Fruit fly (Drosophila melanogaster) whole organism, embryonic: ENCODE data around the gene Tbcd.

Experiments used
- Adf1 ChIP-seq: fragments of 200-800 bp; sonication (Bioruptor generic); IDR thresholded peaks from 2 replicates; pipeline ENCODE4 v1.3.6; 2022; ENCODE audit warnings: missing biosample characterization, missing genetic modification characterization
- CG11560 ChIP-seq: fragments of 200-800 bp; sonication (Bioruptor generic); IDR thresholded peaks from 3 replicates; pipeline ENCODE4 v1.3.6; 2022; ENCODE audit warnings: missing biosample characterization, missing genetic modification characterization
- CG12391 ChIP-seq: fragments of 200-800 bp; sonication (Bioruptor generic); optimal IDR thresholded peaks from 3 replicates; lab custom pipeline; 2018; ENCODE audit warnings: missing biosample characterization, mild to moderate bottlenecking, missing genetic modification characterization, moderate library complexity
- CG12659 ChIP-seq: fragments of 200-800 bp; sonication (Bioruptor generic); optimal IDR thresholded peaks from 3 replicates; lab custom pipeline; 2017; ENCODE audit warnings: mild to moderate bottlenecking, missing biosample characterization, missing genetic modification reagents, missing genetic modification characterization
- CG12942 ChIP-seq: fragments of 200-800 bp; sonication (Bioruptor generic); optimal IDR thresholded peaks from 3 replicates; lab custom pipeline; 2016; ENCODE audit warnings: missing biosample characterization, missing genetic modification characterization
- CG14441 ChIP-seq: fragments of 200-800 bp; sonication (Bioruptor generic); IDR thresholded peaks from 2 replicates; pipeline ENCODE4 v1.3.6; 2022; ENCODE audit warnings: missing biosample characterization, missing genetic modification characterization
- CG1603 ChIP-seq: fragments of 200-800 bp; sonication (Bioruptor generic); optimal IDR thresholded peaks from 2 replicates; lab custom pipeline; 2019; ENCODE audit warnings: missing biosample characterization, mild to moderate bottlenecking, missing genetic modification characterization, moderate library complexity
- CG2889 ChIP-seq: fragments of 200-800 bp; sonication (Bioruptor generic); IDR thresholded peaks from 3 replicates; pipeline ENCODE4 v1.3.6; 2022; ENCODE audit warnings: missing biosample characterization, missing genetic modification characterization
- CG31224 ChIP-seq: fragments of 200-800 bp; sonication (Bioruptor generic); IDR thresholded peaks from 2 replicates; pipeline ENCODE4 v1.3.6; 2022; ENCODE audit warnings: missing biosample characterization, missing genetic modification characterization
- CG31365 ChIP-seq: fragments of 200-800 bp; sonication (Bioruptor generic); optimal IDR thresholded peaks from 2 replicates; lab custom pipeline; 2018; ENCODE audit warnings: missing biosample characterization, mild to moderate bottlenecking, missing genetic modification characterization
- CG33557 ChIP-seq: fragments of 200-800 bp; sonication (Bioruptor generic); optimal IDR thresholded peaks from 2 replicates; lab custom pipeline; 2019; ENCODE audit warnings: missing biosample characterization, mild to moderate bottlenecking, missing genetic modification characterization, moderate library complexity
- CG4282 ChIP-seq: fragments of 200-800 bp; sonication (Bioruptor generic); optimal IDR thresholded peaks from 2 replicates; lab custom pipeline; 2016; ENCODE audit warnings: missing biosample characterization, missing genetic modification characterization
- CG4360 ChIP-seq: fragments of 200-800 bp; sonication (Bioruptor generic); IDR thresholded peaks from 2 replicates; pipeline ENCODE4 v1.3.6; 2022; ENCODE audit warnings: missing biosample characterization, missing genetic modification characterization
- CG6272 ChIP-seq: fragments of 200-800 bp; sonication (Bioruptor generic); IDR thresholded peaks from 2 replicates; pipeline ENCODE4 v1.3.6; 2022; ENCODE audit warnings: missing biosample characterization, missing genetic modification characterization
- CG7556 ChIP-seq: fragments of 200-800 bp; sonication (Bioruptor generic); optimal IDR thresholded peaks from 2 replicates; lab custom pipeline; 2017; ENCODE audit warnings: missing biosample characterization, mild to moderate bottlenecking, missing genetic modification characterization
- CG7786 ChIP-seq: fragments of 200-800 bp; sonication (Bioruptor generic); optimal IDR thresholded peaks from 2 replicates; lab custom pipeline; 2016; ENCODE audit warnings: missing biosample characterization, missing genetic modification characterization
- CG8765 ChIP-seq: fragments of 200-800 bp; sonication (Bioruptor generic); IDR thresholded peaks from 2 replicates; pipeline ENCODE4 v1.3.6; 2022; ENCODE audit warnings: missing biosample characterization, missing genetic modification characterization
- CG8944 ChIP-seq: fragments of 200-800 bp; sonication (Bioruptor generic); optimal IDR thresholded peaks from 3 replicates; lab custom pipeline; 2016; ENCODE audit warnings: missing biosample characterization, missing genetic modification characterization
- D19B ChIP-seq: fragments of 200-800 bp; sonication (Bioruptor generic); optimal IDR thresholded peaks from 2 replicates; lab custom pipeline; 2017; ENCODE audit warnings: missing biosample characterization, mild to moderate bottlenecking, missing genetic modification characterization
- ERR ChIP-seq: fragments of 200-800 bp; sonication (Bioruptor generic); optimal IDR thresholded peaks from 2 replicates; lab custom pipeline; 2016; ENCODE audit warnings: missing biosample characterization, missing genetic modification characterization
- Elba2 ChIP-seq: fragments of 200-800 bp; sonication (Bioruptor generic); optimal IDR thresholded peaks from 3 replicates; lab custom pipeline; 2016; ENCODE audit warnings: missing biosample characterization, missing genetic modification characterization
- Gsc ChIP-seq: fragments of 200-800 bp; sonication (Bioruptor generic); IDR thresholded peaks from 2 replicates; pipeline ENCODE4 v1.3.6; 2022; ENCODE audit warnings: missing biosample characterization, missing genetic modification characterization
- HLH54F ChIP-seq: fragments of 200-800 bp; sonication (Bioruptor generic); optimal IDR thresholded peaks from 3 replicates; lab custom pipeline; 2016; ENCODE audit warnings: missing biosample characterization, missing genetic modification characterization
- HmgD ChIP-seq: fragments of 200-800 bp; sonication (Bioruptor generic); optimal IDR thresholded peaks from 3 replicates; lab custom pipeline; 2016; ENCODE audit warnings: missing biosample characterization, missing genetic modification characterization
- Lhr ChIP-seq: fragments of 200-800 bp; sonication (Bioruptor generic); optimal IDR thresholded peaks from 3 replicates; lab custom pipeline; 2017; ENCODE audit warnings: mild to moderate bottlenecking, missing biosample characterization, missing genetic modification reagents, missing genetic modification characterization
- Med ChIP-seq: fragments of 200-800 bp; sonication (Bioruptor generic); peaks from one replicate; lab custom pipeline; 2016; ENCODE audit warnings: missing biosample characterization, missing genetic modification characterization, mild to moderate bottlenecking, inconsistent platforms, moderate library complexity
- Meics ChIP-seq: fragments of 200-800 bp; sonication (Bioruptor generic); optimal IDR thresholded peaks from 2 replicates; lab custom pipeline; 2017; ENCODE audit warnings: missing biosample characterization, mild to moderate bottlenecking, missing genetic modification characterization
- NFAT ChIP-seq: fragments of 200-800 bp; sonication (Bioruptor generic); IDR thresholded peaks from 2 replicates; pipeline ENCODE4 v1.3.6; 2022; ENCODE audit warnings: missing biosample characterization, missing genetic modification characterization
- Neu2 ChIP-seq: fragments of 200-800 bp; sonication (Bioruptor generic); optimal IDR thresholded peaks from 3 replicates; lab custom pipeline; 2016; ENCODE audit warnings: missing biosample characterization, missing genetic modification characterization, borderline replicate concordance
- Oaz ChIP-seq: fragments of 200-800 bp; sonication (Bioruptor generic); IDR thresholded peaks from 2 replicates; pipeline ENCODE4 v1.3.6; 2022; ENCODE audit warnings: missing biosample characterization, missing genetic modification characterization
- Rfx ChIP-seq: fragments of 200-800 bp; sonication (Bioruptor generic); IDR thresholded peaks from 2 replicates; pipeline ENCODE4 v1.3.6; 2022; ENCODE audit warnings: missing biosample characterization, missing genetic modification characterization
- Taf1 ChIP-seq: fragments of 200-800 bp; sonication (Bioruptor generic); IDR thresholded peaks from 2 replicates; pipeline ENCODE4 v1.3.6; 2022; ENCODE audit warnings: missing biosample characterization, missing genetic modification characterization
- aop ChIP-seq: fragments of 200-800 bp; sonication (Bioruptor generic); IDR thresholded peaks from 2 replicates; pipeline ENCODE4 v1.3.6; 2022; ENCODE audit warnings: missing biosample characterization, missing genetic modification characterization
- bsh ChIP-seq, 2 experiments: fragments of 200-800 bp; sonication (Bioruptor generic); optimal IDR thresholded peaks; 2 replicates each; lab custom pipeline; 2017 to 2018; ENCODE audit warnings: mild to moderate bottlenecking in 2 of 2, missing biosample characterization in 2 of 2, missing genetic modification characterization in 2 of 2, moderate library complexity in 1 of 2
- cad ChIP-seq: fragments of >200 bp; optimal IDR thresholded peaks from 2 replicates; lab custom pipeline; 2017; ENCODE audit warnings: missing biosample characterization, missing genetic modification characterization
- caup ChIP-seq: fragments of 200-800 bp; sonication (Bioruptor generic); optimal IDR thresholded peaks from 3 replicates; lab custom pipeline; 2017; ENCODE audit warnings: missing biosample characterization, mild to moderate bottlenecking, missing genetic modification characterization, moderate library complexity; ENCODE audit not compliant: severe bottlenecking
- chn ChIP-seq: fragments of 200-800 bp; sonication (Bioruptor generic); optimal IDR thresholded peaks from 2 replicates; lab custom pipeline; 2016; ENCODE audit warnings: missing biosample characterization, missing genetic modification characterization
- croc ChIP-seq: fragments of 200-800 bp; sonication (Bioruptor generic); conservative IDR thresholded peaks from 3 replicates; pipeline ENCODE4 v1.3.6; 2022; ENCODE audit warnings: missing biosample characterization, missing genetic modification characterization
- crol ChIP-seq: fragments of 200-800 bp; sonication (Bioruptor generic); IDR thresholded peaks from 2 replicates; pipeline ENCODE4 v1.3.6; 2022; ENCODE audit warnings: missing biosample characterization, missing genetic modification characterization
- dmrt99B ChIP-seq: fragments of 200-800 bp; sonication (Bioruptor generic); optimal IDR thresholded peaks from 2 replicates; lab custom pipeline; 2018; ENCODE audit warnings: missing biosample characterization, mild to moderate bottlenecking, missing genetic modification characterization, moderate library complexity
- gfzf ChIP-seq: fragments of 200-800 bp; sonication (Bioruptor generic); optimal IDR thresholded peaks from 2 replicates; lab custom pipeline; 2016; ENCODE audit warnings: missing biosample characterization, mild to moderate bottlenecking, missing genetic modification characterization, moderate library complexity
- gsb ChIP-seq: fragments of 200-800 bp; sonication (Bioruptor generic); IDR thresholded peaks from 2 replicates; pipeline ENCODE4 v1.3.6; 2022; ENCODE audit warnings: missing biosample characterization, missing genetic modification characterization
- lab ChIP-seq: fragments of 200-800 bp; sonication (Bioruptor generic); optimal IDR thresholded peaks from 3 replicates; lab custom pipeline; 2017; ENCODE audit warnings: missing biosample characterization, missing genetic modification characterization, mild to moderate bottlenecking, moderate library complexity, missing genetic modification reagents
- nerfin-1 ChIP-seq: fragments of 200-800 bp; sonication (Bioruptor generic); optimal IDR thresholded peaks from 3 replicates; lab custom pipeline; 2019; ENCODE audit warnings: missing biosample characterization, mild to moderate bottlenecking, missing genetic modification characterization, moderate library complexity
- nmo ChIP-seq: fragments of 200-800 bp; sonication (Bioruptor generic); optimal IDR thresholded peaks from 2 replicates; lab custom pipeline; 2018; ENCODE audit warnings: missing biosample characterization, mild to moderate bottlenecking, missing genetic modification characterization, moderate library complexity
- onecut ChIP-seq: fragments of 200-800 bp; sonication (Bioruptor generic); IDR thresholded peaks from 2 replicates; pipeline ENCODE4 v1.3.6; 2022; ENCODE audit warnings: missing biosample characterization, missing genetic modification characterization
- sd ChIP-seq: fragments of 200-800 bp; sonication (Bioruptor generic); optimal IDR thresholded peaks from 3 replicates; lab custom pipeline; 2018; ENCODE audit warnings: missing biosample characterization, mild to moderate bottlenecking, missing genetic modification characterization, moderate library complexity
- sob ChIP-seq: fragments of 200-800 bp; sonication (Bioruptor generic); IDR thresholded peaks from 2 replicates; pipeline ENCODE4 v1.3.6; 2022; ENCODE audit warnings: missing biosample characterization, missing genetic modification characterization
- unpg ChIP-seq: fragments of 200-800 bp; sonication (Bioruptor generic); optimal IDR thresholded peaks from 3 replicates; lab custom pipeline; 2018; ENCODE audit warnings: missing biosample characterization, mild to moderate bottlenecking, missing genetic modification characterization, moderate library complexity
- vvl ChIP-seq: fragments of 200-800 bp; sonication (Bioruptor generic); IDR thresholded peaks from 2 replicates; pipeline ENCODE4 v1.3.6; 2022; ENCODE audit warnings: missing biosample characterization, missing genetic modification characterization

Gene Tbcd

dm6 chr2L:2163568-2163953 lies 16.2 kb downstream of the Tbcd start (continued):
- TF ChIP-seq Oaz (GFP tag; lab: Robert Waterston, UW) (peak; percentile 73), sob (GFP tag; lab: Robert Waterston, UW) (peak; percentile 90), lab (GFP tag; lab: Kevin White, UChicago) (peak; percentile 84), cad (peak; percentile 29), gfzf (GFP tag; lab: Kevin White, UChicago) (no peak), nmo (GFP tag; lab: Kevin White, UChicago) (peak; percentile 93), vvl (GFP tag; lab: Robert Waterston, UW) (peak; percentile 96), croc (GFP tag; lab: Robert Waterston, UW) (peak; percentile 92), chn (peak; percentile 73), unpg (peak; percentile 89), Lhr (GFP tag; lab: Kevin White, UChicago) (peak; percentile 83), CG4282 (GFP tag; lab: Kevin White, UChicago) (peak; percentile 58), onecut (peak; percentile 87), CG1603 (tag; lab: Kevin White, UChicago) (peak; percentile 94), CG4360 (GFP tag; lab: Robert Waterston, UW) (peak; percentile 83), CG8765 (GFP tag; lab: Robert Waterston, UW) (peak; percentile 97), CG12391 (tag; lab: Kevin White, UChicago) (peak; percentile 91), nerfin-1 (peak; percentile 79), CG33557 (GFP tag; lab: Kevin White, UChicago) (peak; percentile 87), Neu2 (peak; percentile 84), dmrt99B (tag; lab: Kevin White, UChicago) (peak; percentile 85), CG11560 (peak; percentile 70; the same call in 2 of the 3 replicates), CG12942 (GFP tag; lab: Kevin White, UChicago) (peak; percentile 81), CG12659 (GFP tag; lab: Kevin White, UChicago) (peak; percentile 89), HmgD (GFP tag; lab: Kevin White, UChicago) (no peak), gsb (GFP tag; lab: Robert Waterston, UW) (peak; percentile 75), crol (GFP tag; lab: Robert Waterston, UW) (peak; percentile 74), D19B (GFP tag; lab: Kevin White, UChicago) (peak; percentile 29), caup (GFP tag; lab: Kevin White, UChicago) (peak; percentile 77), CG31224 (GFP tag; lab: Robert Waterston, UW) (peak; percentile 83), CG14441 (GFP tag; lab: Robert Waterston, UW) (peak; percentile 86), CG2889 (GFP tag; lab: Robert Waterston, UW) (peak; percentile 84), Meics (GFP tag; lab: Kevin White, UChicago) (peak; percentile 64), CG8944 (GFP tag; lab: Kevin White, UChicago) (peak; percentile 90), Rfx (GFP tag; lab: Robert Waterston, UW) (peak; percentile 89), CG7556 (GFP tag; lab: Kevin White, UChicago) (peak; percentile 87), bsh (GFP tag; optimal IDR thresholded peaks at IDR 0.05; lab: Kevin White, UChicago) (peak; percentile 94 to 96), Taf1 (GFP tag; lab: Robert Waterston, UW) (peak; percentile 82), CG7786 (GFP tag; lab: Kevin White, UChicago) (peak; percentile 95), Med (peak; percentile 98), sd (peak; percentile 35), HLH54F (GFP tag; lab: Kevin White, UChicago) (peak; percentile 85), NFAT (peak; percentile 91), Elba2 (GFP tag; lab: Kevin White, UChicago) (peak; percentile 83), CG31365 (tag; lab: Kevin White, UChicago) (peak; percentile 61), Gsc (GFP tag; lab: Robert Waterston, UW) (peak; percentile 93), aop (GFP tag; lab: Robert Waterston, UW) (peak; percentile 97), Adf1 (GFP tag; lab: Robert Waterston, UW) (peak; percentile 10; the same call in 1 of the 2 replicates), CG6272 (peak; percentile 81), ERR (GFP tag; lab: Kevin White, UChicago) (peak; percentile 56)
